Worm (Caenorhabditis elegans) whole organism, L2 larva: ENCODE results near the gene srh-251.

ENCODE experiments used
- C34F6.9 ChIP-seq: fragments of 150-350 bp; optimal IDR thresholded peaks from 2 replicates; lab custom pipeline; 2014; ENCODE audit warnings: missing biosample characterization, missing genetic modification characterization
- F13H6.1 ChIP-seq: sonication (generic microtip); optimal IDR thresholded peaks from 2 replicates; lab custom pipeline; 2016; ENCODE audit warnings: missing genetic modification characterization, missing compliant biosample characterization
- R02D3.7 ChIP-seq: fragments of 150-350 bp; optimal IDR thresholded peaks from 2 replicates; lab custom pipeline; 2014; ENCODE audit warnings: missing biosample characterization, missing genetic modification characterization
- Y55F3AM.14 ChIP-seq: fragments of 200-800 bp; sonication (Bioruptor generic); optimal IDR thresholded peaks from 2 replicates; lab custom pipeline; 2018; ENCODE audit warnings: mild to moderate bottlenecking, missing genetic modification characterization, missing compliant biosample characterization
- ZK546.5 ChIP-seq: sonication (generic microtip); optimal IDR thresholded peaks from 2 replicates; lab custom pipeline; 2017; ENCODE audit warnings: missing biosample characterization, missing genetic modification characterization
- aly-2 ChIP-seq: fragments of 150-350 bp; optimal IDR thresholded peaks from 2 replicates; lab custom pipeline; 2014; ENCODE audit warnings: missing biosample characterization, missing genetic modification characterization
- blmp-1 ChIP-seq: sonication (generic microtip); optimal IDR thresholded peaks from 2 replicates; lab custom pipeline; 2017; ENCODE audit warnings: missing genetic modification characterization, mild to moderate bottlenecking, missing compliant biosample characterization, antibody characterized with exemption, moderate library complexity; ENCODE audit not compliant: insufficient read depth
- ceh-16 ChIP-seq: fragments of 150-350 bp; optimal IDR thresholded peaks from 2 replicates; lab custom pipeline; 2014; ENCODE audit warnings: missing biosample characterization, missing genetic modification characterization
- ceh-82 ChIP-seq: fragments of 150-350 bp; optimal IDR thresholded peaks from 2 replicates; lab custom pipeline; 2014; ENCODE audit warnings: missing biosample characterization, missing genetic modification characterization
- crh-2 ChIP-seq: sonication (generic microtip); optimal IDR thresholded peaks from 2 replicates; lab custom pipeline; 2017; ENCODE audit warnings: missing biosample characterization, missing genetic modification characterization
- dmd-4 ChIP-seq: sonication (generic microtip); optimal IDR thresholded peaks from 2 replicates; lab custom pipeline; 2017; ENCODE audit warnings: missing biosample characterization, missing genetic modification characterization
- egl-27 ChIP-seq: sonication (generic microtip); optimal IDR thresholded peaks from 3 replicates; lab custom pipeline; 2017; ENCODE audit warnings: missing biosample characterization, missing genetic modification reagents, missing genetic modification characterization
- elt-1 ChIP-seq: fragments of 150-350 bp; optimal IDR thresholded peaks from 2 replicates; lab custom pipeline; 2014; ENCODE audit warnings: missing biosample characterization, missing genetic modification characterization
- fos-1 ChIP-seq: fragments of 150-350 bp; optimal IDR thresholded peaks from 2 replicates; lab custom pipeline; 2014; ENCODE audit warnings: missing biosample characterization, missing genetic modification characterization
- lin-13 ChIP-seq: fragments of 150-350 bp; optimal IDR thresholded peaks from 2 replicates; lab custom pipeline; 2014; ENCODE audit warnings: missing biosample characterization, missing genetic modification reagents, missing genetic modification characterization
- mab-5 ChIP-seq: fragments of 150-350 bp; optimal IDR thresholded peaks from 2 replicates; lab custom pipeline; 2014; ENCODE audit warnings: missing biosample characterization, missing genetic modification characterization
- mbf-1 ChIP-seq: sonication (generic microtip); optimal IDR thresholded peaks from 2 replicates; lab custom pipeline; 2017; ENCODE audit warnings: missing biosample characterization, missing genetic modification characterization
- mdl-1 ChIP-seq, 2 experiments: fragments of 150-350 bp in 1 of 2; sonication (generic microtip) in 1 of 2; optimal IDR thresholded peaks; 2 replicates each; lab custom pipeline; 2017; ENCODE audit warnings: missing biosample characterization in 2 of 2, missing genetic modification characterization in 2 of 2
- nhr-10 ChIP-seq: sonication (generic microtip); optimal IDR thresholded peaks from 2 replicates; lab custom pipeline; 2017; ENCODE audit warnings: missing biosample characterization, missing genetic modification characterization
- nhr-12 ChIP-seq: fragments of 150-350 bp; optimal IDR thresholded peaks from 2 replicates; lab custom pipeline; 2014; ENCODE audit warnings: missing biosample characterization, missing genetic modification characterization
- nhr-21 ChIP-seq: fragments of 150-350 bp; optimal IDR thresholded peaks from 2 replicates; lab custom pipeline; 2014; ENCODE audit warnings: missing biosample characterization, missing genetic modification characterization
- nhr-23 ChIP-seq: fragments of 150-350 bp; optimal IDR thresholded peaks from 2 replicates; lab custom pipeline; 2014; ENCODE audit warnings: missing biosample characterization, missing genetic modification reagents, missing genetic modification characterization
- nhr-237 ChIP-seq: fragments of 150-350 bp; optimal IDR thresholded peaks from 2 replicates; lab custom pipeline; 2014; ENCODE audit warnings: missing biosample characterization, missing genetic modification characterization
- nhr-25 ChIP-seq: fragments of 150-350 bp; sonication (generic microtip); optimal IDR thresholded peaks from 3 replicates; lab custom pipeline; 2014; ENCODE audit warnings: missing biosample characterization, missing genetic modification characterization
- nhr-77 ChIP-seq: fragments of 150-350 bp; optimal IDR thresholded peaks from 2 replicates; lab custom pipeline; 2014; ENCODE audit warnings: missing biosample characterization, missing genetic modification characterization
- peb-1 ChIP-seq: fragments of 150-350 bp; optimal IDR thresholded peaks from 2 replicates; lab custom pipeline; 2014; ENCODE audit warnings: missing biosample characterization, missing genetic modification characterization
- sem-4 ChIP-seq: fragments of 150-350 bp; optimal IDR thresholded peaks from 2 replicates; lab custom pipeline; 2014; ENCODE audit warnings: missing biosample characterization, missing genetic modification reagents, missing genetic modification characterization
- skn-1 ChIP-seq: sonication (generic microtip); optimal IDR thresholded peaks from 2 replicates; lab custom pipeline; 2017; ENCODE audit warnings: missing biosample characterization, missing genetic modification characterization
- sma-3 ChIP-seq: sonication (generic microtip); optimal IDR thresholded peaks from 2 replicates; lab custom pipeline; 2016; ENCODE audit warnings: missing genetic modification reagents, missing genetic modification characterization, missing compliant biosample characterization
- sma-9 ChIP-seq, 2 experiments: fragments of 150-350 bp in 1 of 2; sonication (generic microtip) in 1 of 2; optimal IDR thresholded peaks; 2 replicates each; lab custom pipeline; 2014 to 2016; ENCODE audit warnings: missing genetic modification characterization in 2 of 2, mild to moderate bottlenecking in 1 of 2, missing biosample characterization in 1 of 2, missing compliant biosample characterization in 1 of 2, missing genetic modification reagents in 1 of 2, moderate library complexity in 1 of 2
- snpc-4 ChIP-seq: fragments of 150-350 bp; optimal IDR thresholded peaks from 2 replicates; lab custom pipeline; 2014; ENCODE audit warnings: missing biosample characterization, missing genetic modification characterization
- zag-1 ChIP-seq: fragments of 150-350 bp; optimal IDR thresholded peaks from 2 replicates; lab custom pipeline; 2014; ENCODE audit warnings: missing biosample characterization, missing genetic modification characterization
- ztf-1 ChIP-seq: fragments of 200-800 bp; sonication (Bioruptor generic); conservative IDR thresholded peaks from 2 replicates; pipeline ENCODE4 v1.3.6; 2022; ENCODE audit warnings: missing genetic modification characterization, missing compliant biosample characterization
- ztf-11 ChIP-seq: sonication (generic microtip); optimal IDR thresholded peaks from 2 replicates; lab custom pipeline; 2017; ENCODE audit warnings: missing biosample characterization, missing genetic modification characterization
- ztf-4 ChIP-seq: fragments of 150-350 bp; optimal IDR thresholded peaks from 2 replicates; lab custom pipeline; 2014; ENCODE audit warnings: missing biosample characterization, missing genetic modification characterization

srh-251 gene

DNA sequence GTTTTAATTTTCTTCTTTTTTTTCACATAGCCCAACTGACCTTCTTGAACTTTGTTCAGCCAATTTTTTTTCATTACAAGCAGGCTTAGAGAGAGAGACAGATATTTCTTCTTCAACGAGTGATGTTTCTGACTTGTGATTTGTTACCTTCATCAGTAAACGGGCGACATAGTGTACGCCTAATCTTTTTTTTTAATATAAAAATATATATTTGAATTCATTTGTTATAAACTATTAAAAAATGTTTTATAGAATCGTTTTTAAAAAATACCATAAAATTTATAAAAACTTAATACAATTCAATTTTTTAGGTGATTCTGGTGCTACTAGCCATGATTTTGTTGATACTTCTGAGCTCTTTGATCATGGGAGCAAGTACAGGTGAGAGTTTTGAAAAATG lies 38.1 kb upstream of the srh-251 start, which contains the start of gene T06E6.10:
Gene T06E6.10, plus strand, starts transcription at position 301 of the 400 bp plus-strand sequence.
- TF ChIP-seq ceh-16 = no peak
- no peak for TF ChIP-seq blmp-1
- TF ChIP-seq nhr-10 (tag; lab: Kevin White, UChicago) = no peak
- no peak for TF ChIP-seq skn-1 (tag; lab: Kevin White, UChicago)
- TF ChIP-seq egl-27 (tag; lab: Kevin White, UChicago) = no peak
- no peak for TF ChIP-seq lin-13 (GFP tag; lab: Kevin White, UChicago)
- no peak for TF ChIP-seq sma-9 (GFP tag; optimal IDR thresholded peaks at IDR 0.05; lab: Kevin White, UChicago)
- no peak for TF ChIP-seq sma-9 (tag; optimal IDR thresholded peaks at IDR 0.05; lab: Kevin White, UChicago)
- no peak for TF ChIP-seq dmd-4 (tag; lab: Kevin White, UChicago)
- TF ChIP-seq mbf-1 (tag; lab: Kevin White, UChicago) = no peak
- TF ChIP-seq nhr-25 (tag; lab: Kevin White, UChicago) = no peak
- no peak for TF ChIP-seq ztf-4
- TF ChIP-seq nhr-21 (tag; lab: Kevin White, UChicago) = no peak
- no peak for TF ChIP-seq ztf-11 (tag; lab: Kevin White, UChicago)
- TF ChIP-seq F13H6.1 (tag; lab: Kevin White, UChicago) = no peak
- TF ChIP-seq ceh-82 (tag; lab: Kevin White, UChicago) = no peak
- TF ChIP-seq crh-2 (tag; lab: Kevin White, UChicago) = no peak
- no peak for TF ChIP-seq nhr-237 (tag; lab: Kevin White, UChicago)
- TF ChIP-seq nhr-12 = no peak
- TF ChIP-seq nhr-77 (tag; lab: Kevin White, UChicago) = no peak
- no peak for TF ChIP-seq nhr-23

DNA sequence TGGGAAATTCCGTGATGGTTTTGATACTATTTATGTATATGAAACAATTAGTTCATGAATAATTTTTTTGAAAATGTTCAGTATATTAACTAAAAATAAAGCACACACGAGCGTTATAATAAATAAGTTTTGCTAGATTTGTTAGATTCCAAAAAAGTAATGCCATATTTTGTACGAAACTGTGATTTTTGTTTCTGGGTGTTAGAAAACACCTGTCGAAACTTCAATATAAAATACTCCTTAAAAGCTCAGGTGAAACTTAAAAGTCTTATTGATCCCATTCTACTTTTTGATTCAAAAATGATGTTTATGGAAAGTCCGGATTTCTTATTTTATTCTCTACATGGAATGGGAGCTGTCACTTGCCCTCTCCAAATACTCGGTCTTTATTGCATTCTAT lies 36.2 kb upstream of the srh-251 start, which contains the start of gene srh-265:
Gene srh-265, plus strand, starts transcription at position 301 of the 400 bp plus-strand sequence.
- TF ChIP-seq ztf-11 (tag; lab: Kevin White, UChicago) (no peak), nhr-23 (no peak), aly-2 (tag; lab: Kevin White, UChicago) (no peak), peb-1 (tag; lab: Kevin White, UChicago) (no peak), ztf-4 (no peak), fos-1 (tag; lab: Kevin White, UChicago) (no peak), C34F6.9 (tag; lab: Kevin White, UChicago) (no peak)

DNA sequence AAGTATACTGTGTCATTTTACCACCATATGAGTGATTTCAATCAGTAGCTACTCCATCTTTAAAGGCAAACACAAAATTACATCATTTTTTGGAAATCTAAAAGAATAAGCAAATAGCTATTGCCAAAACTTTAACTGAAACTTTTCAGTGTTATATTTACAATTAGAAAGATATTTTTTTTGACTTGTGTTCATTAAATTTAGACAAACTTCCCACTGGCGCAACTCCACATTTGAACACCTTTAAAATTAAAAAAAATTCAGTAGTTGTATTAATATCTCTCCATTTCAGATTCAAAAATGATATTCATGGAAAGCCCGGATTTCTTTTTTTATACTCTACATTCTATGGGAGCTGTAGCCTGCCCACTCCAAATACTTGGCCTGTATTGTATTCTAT lies 34.1 kb upstream of the srh-251 start, which contains the start of gene srh-264:
Gene srh-264, plus strand, starts transcription at position 301 of the 400 bp plus-strand sequence.
- TF ChIP-seq blmp-1 = no peak
- no peak for TF ChIP-seq mab-5 (tag; lab: Kevin White, UChicago)
- no peak for TF ChIP-seq C34F6.9 (tag; lab: Kevin White, UChicago)
- no peak for TF ChIP-seq aly-2 (tag; lab: Kevin White, UChicago)

DNA sequence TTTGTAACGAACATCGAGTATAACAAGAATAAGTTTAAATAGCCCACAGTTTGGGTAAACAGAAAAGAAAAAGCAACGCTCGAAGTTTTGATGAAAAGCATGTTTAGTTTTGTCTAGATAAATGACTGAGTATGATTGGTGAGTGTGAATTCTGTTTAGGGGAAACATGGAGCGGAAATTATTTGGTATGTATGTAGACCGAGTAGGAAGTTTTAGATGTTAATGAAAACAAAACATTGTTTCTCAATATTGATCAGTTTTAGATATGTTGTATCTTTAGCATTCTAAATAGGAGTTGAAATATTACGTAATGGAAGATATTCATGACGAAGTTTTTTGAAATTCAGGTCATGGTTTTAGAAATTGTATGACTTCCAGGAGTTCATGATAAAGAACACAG lies 32.9 kb upstream of the srh-251 start, which contains the start of gene srbc-63:
Gene srbc-63, minus strand, starts transcription at position 101 of the 400 bp plus-strand sequence.
- no peak for TF ChIP-seq ZK546.5
- no peak for TF ChIP-seq R02D3.7

DNA sequence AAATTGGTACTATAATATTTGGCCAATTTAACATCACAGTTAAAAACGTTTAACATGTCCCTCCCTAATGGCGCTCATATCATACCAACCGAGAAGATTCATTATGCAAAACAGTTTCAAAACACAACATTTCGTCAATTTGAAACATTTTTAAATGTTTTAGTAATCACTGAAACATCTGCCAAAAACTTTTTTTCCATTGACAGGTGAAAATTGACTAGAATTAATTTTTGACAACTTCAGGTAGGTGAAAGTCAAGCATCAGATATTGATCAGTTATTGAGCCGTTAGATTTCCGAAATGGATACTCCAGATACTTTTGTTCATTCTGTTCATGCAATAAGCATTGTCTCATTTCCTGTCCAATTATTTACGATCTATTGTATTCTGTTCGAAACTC lies 27.2 kb upstream of the srh-251 start, which contains the start of gene srh-257:
Gene srh-257, plus strand, starts transcription at position 301 of the 400 bp plus-strand sequence.
- TF ChIP-seq mdl-1 (tag; optimal IDR thresholded peaks at IDR 0.05; lab: Kevin White, UChicago) (no peak), elt-1 (tag; lab: Kevin White, UChicago) (no peak), ZK546.5 (no peak), R02D3.7 (no peak), Y55F3AM.14 (no peak), nhr-21 (tag; lab: Kevin White, UChicago) (no peak), nhr-237 (tag; lab: Kevin White, UChicago) (no peak), nhr-10 (tag; lab: Kevin White, UChicago) (no peak), sma-3 (GFP tag; lab: Kevin White, UChicago) (no peak), blmp-1 (no peak), sem-4 (no peak), skn-1 (tag; lab: Kevin White, UChicago) (no peak), ztf-1 (GFP tag; lab: Robert Waterston, UW) (no peak), ceh-82 (tag; lab: Kevin White, UChicago) (no peak), aly-2 (tag; lab: Kevin White, UChicago) (no peak), ztf-11 (tag; lab: Kevin White, UChicago) (no peak), zag-1 (tag; lab: Kevin White, UChicago) (no peak), snpc-4 (no peak)
- TF ChIP-seq, all 48 proteins: peak for 0
